Fruit fly (Drosophila melanogaster) whole organism, embryonic: ENCODE measurements around the gene CG31717.

Experiments used
- CG10274 ChIP-seq: fragments of 200-800 bp; sonication (Bioruptor generic); optimal IDR thresholded peaks from 3 replicates; lab custom pipeline; 2017; ENCODE audit warnings: missing biosample characterization, mild to moderate bottlenecking, missing genetic modification characterization
- CG1233 ChIP-seq: fragments of 200-800 bp; sonication (Bioruptor generic); optimal IDR thresholded peaks from 4 replicates; lab custom pipeline; 2018; ENCODE audit warnings: missing biosample characterization, mild to moderate bottlenecking, missing genetic modification characterization
- CG13775 ChIP-seq: fragments of 200-800 bp; sonication (Bioruptor generic); optimal IDR thresholded peaks from 3 replicates; lab custom pipeline; 2017; ENCODE audit warnings: missing biosample characterization, mild to moderate bottlenecking, missing genetic modification characterization
- CG14710 ChIP-seq: fragments of 200-800 bp; sonication (Bioruptor generic); optimal IDR thresholded peaks from 3 replicates; lab custom pipeline; 2019; ENCODE audit warnings: missing biosample characterization, mild to moderate bottlenecking, missing genetic modification characterization, moderate library complexity
- CG1603 ChIP-seq: fragments of 200-800 bp; sonication (Bioruptor generic); optimal IDR thresholded peaks from 2 replicates; lab custom pipeline; 2019; ENCODE audit warnings: missing biosample characterization, mild to moderate bottlenecking, missing genetic modification characterization, moderate library complexity
- CG17829 ChIP-seq: fragments of 200-800 bp; optimal IDR thresholded peaks from 2 replicates; lab custom pipeline; 2019; ENCODE audit warnings: missing biosample characterization, mild to moderate bottlenecking, missing genetic modification characterization, moderate library complexity
- CG3065 ChIP-seq: fragments of 200-800 bp; sonication (Bioruptor generic); optimal IDR thresholded peaks from 2 replicates; lab custom pipeline; 2016; ENCODE audit warnings: missing biosample characterization, missing genetic modification characterization
- CG34422 ChIP-seq: fragments of 200-800 bp; sonication (Bioruptor generic); IDR thresholded peaks from 3 replicates; pipeline ENCODE4 v1.3.6; 2022; ENCODE audit warnings: missing biosample characterization, missing genetic modification characterization
- CG4820 ChIP-seq: fragments of 200-800 bp; sonication (Bioruptor generic); optimal IDR thresholded peaks from 3 replicates; lab custom pipeline; 2016; ENCODE audit warnings: missing biosample characterization, missing genetic modification characterization
- CG5180 ChIP-seq: fragments of 200-800 bp; sonication (Bioruptor generic); optimal IDR thresholded peaks from 3 replicates; lab custom pipeline; 2017; ENCODE audit warnings: missing biosample characterization, missing genetic modification characterization, mild to moderate bottlenecking, moderate library complexity, missing genetic modification reagents
- CG5245 ChIP-seq: fragments of 200-800 bp; sonication (Bioruptor generic); optimal IDR thresholded peaks from 3 replicates; lab custom pipeline; 2016; ENCODE audit warnings: missing biosample characterization, missing genetic modification characterization
- CG6175 ChIP-seq: fragments of 200-800 bp; sonication (Bioruptor generic); IDR thresholded peaks from 3 replicates; pipeline ENCODE4 v1.3.6; 2022; ENCODE audit warnings: missing biosample characterization, missing genetic modification characterization
- CG7271 ChIP-seq: fragments of 200-800 bp; sonication (Bioruptor generic); optimal IDR thresholded peaks from 2 replicates; lab custom pipeline; 2018; ENCODE audit warnings: missing biosample characterization, mild to moderate bottlenecking, missing genetic modification characterization, moderate library complexity
- CG7372 ChIP-seq: fragments of 200-800 bp; sonication (Bioruptor generic); IDR thresholded peaks from 2 replicates; pipeline ENCODE4 v1.3.6; 2022; ENCODE audit warnings: missing biosample characterization, missing genetic modification characterization
- CG8924 ChIP-seq: fragments of 200-800 bp; optimal IDR thresholded peaks from 3 replicates; lab custom pipeline; 2019; ENCODE audit warnings: missing biosample characterization, mild to moderate bottlenecking, missing genetic modification characterization, moderate library complexity
- CG9437 ChIP-seq: fragments of 200-800 bp; sonication (Bioruptor generic); optimal IDR thresholded peaks from 2 replicates; lab custom pipeline; 2018; ENCODE audit warnings: missing biosample characterization, mild to moderate bottlenecking, missing genetic modification characterization
- CG9817 ChIP-seq: fragments of 200-800 bp; sonication (Bioruptor generic); optimal IDR thresholded peaks from 2 replicates; lab custom pipeline; 2018; ENCODE audit warnings: missing biosample characterization, mild to moderate bottlenecking, missing genetic modification characterization, moderate library complexity
- D ChIP-seq, 2 experiments: fragments of 200-800 bp in 1 of 2; fragments of >200 bp in 1 of 2; sonication (Bioruptor generic) in 1 of 2; optimal IDR thresholded peaks; 2 replicates in 1 of 2; 3 replicates in 1 of 2; lab custom pipeline; 2017; ENCODE audit warnings: mild to moderate bottlenecking in 1 of 2, missing biosample characterization in 1 of 2, missing genetic modification characterization in 1 of 2, missing genetic modification reagents in 1 of 2
- Dfd ChIP-seq, 2 experiments: fragments of >200 bp; optimal IDR thresholded peaks; 2 replicates each; lab custom pipeline; 2017; ENCODE audit warnings: missing biosample characterization in 2 of 2, missing genetic modification characterization in 2 of 2
- Dref ChIP-seq: fragments of 200-800 bp; sonication (Bioruptor generic); IDR thresholded peaks from 2 replicates; pipeline ENCODE4 v1.3.6; 2022; ENCODE audit warnings: missing biosample characterization, missing genetic modification characterization
- HmgZ ChIP-seq: fragments of 200-800 bp; sonication (Bioruptor generic); optimal IDR thresholded peaks from 2 replicates; lab custom pipeline; 2018; ENCODE audit warnings: missing biosample characterization, mild to moderate bottlenecking, missing genetic modification characterization
- Poxn ChIP-seq: fragments of 200-800 bp; sonication (Bioruptor generic); IDR thresholded peaks from 2 replicates; pipeline ENCODE4 v1.3.6; 2022; ENCODE audit warnings: missing biosample characterization, missing genetic modification characterization
- Scr ChIP-seq: fragments of 200-800 bp; sonication (Bioruptor generic); IDR thresholded peaks from 2 replicates; pipeline ENCODE4 v1.3.6; 2022; ENCODE audit warnings: missing biosample characterization, missing genetic modification characterization; ENCODE audit not compliant: partially characterized antibody
- Sin3A ChIP-seq: fragments of >200 bp; optimal IDR thresholded peaks from 2 replicates; lab custom pipeline; 2018
- Sox100B ChIP-seq: fragments of 200-800 bp; sonication (Bioruptor generic); optimal IDR thresholded peaks from 3 replicates; lab custom pipeline; 2018; ENCODE audit warnings: missing biosample characterization, mild to moderate bottlenecking, missing genetic modification characterization
- Spps ChIP-seq: fragments of 200-800 bp; sonication (Bioruptor generic); optimal IDR thresholded peaks from 2 replicates; lab custom pipeline; 2018; ENCODE audit warnings: missing biosample characterization, mild to moderate bottlenecking, missing genetic modification characterization
- Sry-β ChIP-seq: fragments of 200-800 bp; sonication (Bioruptor generic); optimal IDR thresholded peaks from 2 replicates; lab custom pipeline; 2018; ENCODE audit warnings: missing biosample characterization, mild to moderate bottlenecking, missing genetic modification characterization, moderate library complexity
- Xrp1 ChIP-seq: fragments of 200-800 bp; sonication (Bioruptor generic); IDR thresholded peaks from 2 replicates; pipeline ENCODE4 v1.3.6; 2022; ENCODE audit warnings: missing biosample characterization, missing genetic modification characterization
- dimm ChIP-seq: fragments of 200-800 bp; sonication (Bioruptor generic); IDR thresholded peaks from 2 replicates; pipeline ENCODE4 v1.3.6; 2022; ENCODE audit warnings: missing biosample characterization, missing genetic modification characterization
- ems ChIP-seq: fragments of 200-800 bp; sonication (Bioruptor generic); optimal IDR thresholded peaks from 3 replicates; lab custom pipeline; 2016; ENCODE audit warnings: missing biosample characterization, missing genetic modification characterization
- fd102C ChIP-seq: fragments of 200-800 bp; sonication (Bioruptor generic); optimal IDR thresholded peaks from 2 replicates; lab custom pipeline; 2018; ENCODE audit warnings: missing biosample characterization, mild to moderate bottlenecking, missing genetic modification characterization, moderate library complexity
- fd3F ChIP-seq: fragments of 200-800 bp; sonication (Bioruptor generic); optimal IDR thresholded peaks from 2 replicates; lab custom pipeline; 2018; ENCODE audit warnings: missing biosample characterization, mild to moderate bottlenecking, missing genetic modification characterization, moderate library complexity
- fd96Cb ChIP-seq: fragments of 200-800 bp; sonication (Bioruptor generic); optimal IDR thresholded peaks from 2 replicates; lab custom pipeline; 2018; ENCODE audit warnings: missing biosample characterization, mild to moderate bottlenecking, missing genetic modification characterization, moderate library complexity
- gfzf ChIP-seq: fragments of 200-800 bp; sonication (Bioruptor generic); optimal IDR thresholded peaks from 2 replicates; lab custom pipeline; 2016; ENCODE audit warnings: missing biosample characterization, mild to moderate bottlenecking, missing genetic modification characterization, moderate library complexity
- hbn ChIP-seq: fragments of 200-800 bp; sonication (Bioruptor generic); IDR thresholded peaks from 2 replicates; pipeline ENCODE4 v1.3.6; 2022; ENCODE audit warnings: missing biosample characterization, missing genetic modification characterization; ENCODE audit not compliant: partially characterized antibody
- kay ChIP-seq: fragments of 200-800 bp; sonication (Bioruptor generic); optimal IDR thresholded peaks from 2 replicates; lab custom pipeline; 2016; ENCODE audit warnings: missing biosample characterization, missing genetic modification characterization
- lilli ChIP-seq: fragments of 200-800 bp; sonication (Bioruptor generic); optimal IDR thresholded peaks from 3 replicates; lab custom pipeline; 2016; ENCODE audit warnings: missing biosample characterization, missing genetic modification characterization
- lola ChIP-seq, 3 experiments: fragments of >200 bp in 2 of 3; fragments of 200-800 bp in 1 of 3; sonication (Bioruptor generic) in 1 of 3; optimal IDR thresholded peaks; 2 replicates each; lab custom pipeline; 2017 to 2019; ENCODE audit warnings: missing biosample characterization in 3 of 3, missing genetic modification characterization in 3 of 3, mild to moderate bottlenecking in 1 of 3, moderate library complexity in 1 of 3
- lov ChIP-seq, 2 experiments: fragments of 200-800 bp in 1 of 2; fragments of >200 bp in 1 of 2; sonication (Bioruptor generic) in 1 of 2; IDR thresholded peaks in 1 of 2; optimal IDR thresholded peaks in 1 of 2; 2 replicates in 1 of 2; 3 replicates in 1 of 2; pipeline versions ENCODE4 v1.3.6 to Lab custom; 2017 to 2022; ENCODE audit warnings: missing biosample characterization in 1 of 2, missing genetic modification characterization in 1 of 2
- org-1 ChIP-seq: fragments of 200-800 bp; sonication (Bioruptor generic); optimal IDR thresholded peaks from 2 replicates; lab custom pipeline; 2017; ENCODE audit warnings: missing biosample characterization, missing genetic modification characterization
- pzg ChIP-seq: fragments of 200-800 bp; sonication (Bioruptor generic); optimal IDR thresholded peaks from 3 replicates; lab custom pipeline; 2018; ENCODE audit warnings: missing biosample characterization, mild to moderate bottlenecking, missing genetic modification characterization, moderate library complexity
- sna ChIP-seq: fragments of 200-800 bp; sonication (Bioruptor generic); IDR thresholded peaks from 2 replicates; pipeline ENCODE4 v1.3.6; 2022; ENCODE audit warnings: missing biosample characterization, missing genetic modification characterization; ENCODE audit not compliant: partially characterized antibody
- stwl ChIP-seq: fragments of 200-800 bp; sonication (Bioruptor generic); optimal IDR thresholded peaks from 3 replicates; lab custom pipeline; 2018; ENCODE audit warnings: missing biosample characterization, mild to moderate bottlenecking, missing genetic modification characterization, moderate library complexity
- twi ChIP-seq: fragments of 200-800 bp; optimal IDR thresholded peaks from 2 replicates; lab custom pipeline; 2019; ENCODE audit warnings: missing biosample characterization, mild to moderate bottlenecking, missing genetic modification characterization, moderate library complexity
- usp ChIP-seq: fragments of >200 bp; optimal IDR thresholded peaks from 2 replicates; lab custom pipeline; 2017; ENCODE audit warnings: missing biosample characterization, missing genetic modification characterization
- vvl ChIP-seq: fragments of 200-800 bp; sonication (Bioruptor generic); IDR thresholded peaks from 2 replicates; pipeline ENCODE4 v1.3.6; 2022; ENCODE audit warnings: missing biosample characterization, missing genetic modification characterization
- wdn ChIP-seq: fragments of 200-800 bp; sonication (Bioruptor generic); IDR thresholded peaks from 2 replicates; pipeline ENCODE4 v1.3.6; 2022; ENCODE audit warnings: missing biosample characterization, missing genetic modification characterization

The CG31717 gene

dm6 chr2L:10269854-10270253 lies 19.3 kb downstream of the CG31717 start, which contains the start of gene Mulk (continued):
- TF ChIP-seq HmgZ (tag; lab: Kevin White, UChicago) = peak; percentile 10
- TF ChIP-seq CG5245 (GFP tag; lab: Kevin White, UChicago) = no peak
- peak; percentile 36; the same call in 1 of the 2 replicates for TF ChIP-seq hbn (GFP tag; lab: Robert Waterston, UW)
- TF ChIP-seq org-1 (GFP tag; lab: Kevin White, UChicago) = no peak
- TF ChIP-seq CG7372 (GFP tag; lab: Robert Waterston, UW) = no peak
- no peak for TF ChIP-seq Poxn (GFP tag; lab: Robert Waterston, UW)
- TF ChIP-seq CG5180 (GFP tag; lab: Kevin White, UChicago) = peak; percentile 40
- peak; percentile 36 for TF ChIP-seq stwl (tag; lab: Kevin White, UChicago)
- no peak for TF ChIP-seq usp
- TF ChIP-seq fd96Cb (tag; lab: Kevin White, UChicago) = no peak
- TF ChIP-seq CG34422 = 0 out of 3 replicates have a peak, but pooled peaks have one; percentile 11
- TF ChIP-seq dimm (GFP tag; lab: Robert Waterston, UW) = no peak
- peak; percentile 95 for TF ChIP-seq CG1603
- peak; percentile 31 for TF ChIP-seq pzg (GFP tag; lab: Kevin White, UChicago)
- no peak for TF ChIP-seq Scr (GFP tag; lab: Robert Waterston, UW)
- TF ChIP-seq gfzf (GFP tag; lab: Kevin White, UChicago) = peak; percentile 9
- no peak for TF ChIP-seq Dfd (GFP tag; optimal IDR thresholded peaks at IDR 0.05; lab: Kevin White, UChicago)
- TF ChIP-seq, all 482 proteins: peak for 22

dm6 chr2L:10272224-10272623 lies 21.7 kb downstream of the CG31717 start, which contains the start of gene trk:
Gene trk (minus strand): TSS chr2L:10272324.
- TF ChIP-seq ems (GFP tag; lab: Kevin White, UChicago) = no peak
- TF ChIP-seq fd3F (GFP tag; lab: Kevin White, UChicago) = no peak
- TF ChIP-seq CG10274 (GFP tag; lab: Kevin White, UChicago) = no peak
- TF ChIP-seq lov (optimal IDR thresholded peaks at IDR 0.05; lab: Kevin White, UChicago) = no peak
- no peak for TF ChIP-seq lov (GFP tag; IDR thresholded peaks at IDR 0.05; lab: Robert Waterston, UW)
- no peak for TF ChIP-seq sna (GFP tag; lab: Robert Waterston, UW)
- no peak for TF ChIP-seq lilli (GFP tag; lab: Kevin White, UChicago)
- TF ChIP-seq CG3065 = no peak
- TF ChIP-seq CG6175 (GFP tag; lab: Robert Waterston, UW) = no peak
- no peak for TF ChIP-seq twi

dm6 chr2L:10276436-10276835 lies 25.9 kb downstream of the CG31717 start:
- peak in 1 of 3 experiments; percentile 45 for TF ChIP-seq lola (GFP tag; optimal IDR thresholded peaks at IDR 0.05; lab: Kevin White, UChicago)
- TF ChIP-seq CG9817 (tag; lab: Kevin White, UChicago) = no peak
- TF ChIP-seq Sry-β (GFP tag; lab: Kevin White, UChicago) = peak; percentile 4
- TF ChIP-seq CG1233 = peak; percentile 5
- peak; percentile 72 for TF ChIP-seq Xrp1 (GFP tag; lab: Robert Waterston, UW)
- peak; percentile 45 for TF ChIP-seq CG13775
- peak; percentile 45 for TF ChIP-seq fd96Cb (tag; lab: Kevin White, UChicago)
- peak; percentile 41 for TF ChIP-seq CG7271 (tag; lab: Kevin White, UChicago)
- no peak for TF ChIP-seq wdn (GFP tag; lab: Robert Waterston, UW)
- TF ChIP-seq kay (GFP tag; lab: Kevin White, UChicago) = no peak
- TF ChIP-seq Sox100B = peak; percentile 63
- TF ChIP-seq hbn (GFP tag; lab: Robert Waterston, UW) = no peak
- TF ChIP-seq fd102C = no peak
- no peak for TF ChIP-seq Dref (GFP tag; lab: Robert Waterston, UW)
- no peak for TF ChIP-seq CG8924 (tag; lab: Kevin White, UChicago)
- TF ChIP-seq D (optimal IDR thresholded peaks at IDR 0.05; lab: Kevin White, UChicago) = no peak
- TF ChIP-seq D (GFP tag; optimal IDR thresholded peaks at IDR 0.05; lab: Kevin White, UChicago) = peak; percentile 61
- TF ChIP-seq CG4820 (GFP tag; lab: Kevin White, UChicago) = peak; percentile 41
- TF ChIP-seq CG14710 (tag; lab: Kevin White, UChicago) = peak; percentile 61
- TF ChIP-seq vvl (GFP tag; lab: Robert Waterston, UW) = peak; percentile 33; the same call in 1 of the 2 replicates
- peak; percentile 6 for TF ChIP-seq CG9437 (GFP tag; lab: Kevin White, UChicago)
- peak; percentile 69 for TF ChIP-seq CG17829
- TF ChIP-seq Sin3A = no peak
- peak; percentile 54 for TF ChIP-seq Spps (tag; lab: Kevin White, UChicago)
